Worm (Caenorhabditis elegans) whole organism, mixed stage, embryonic: Measurements from ENCODE around the gene C25E10.7.

ENCODE experiments used
- elt-1 ChIP-seq: sonication (generic microtip); optimal IDR thresholded peaks from 2 replicates; lab custom pipeline; 2017; ENCODE audit warnings: missing genetic modification characterization, mild to moderate bottlenecking, missing compliant biosample characterization, antibody characterized with exemption, moderate library complexity, borderline replicate concordance; ENCODE audit not compliant: insufficient read depth
- mep-1 ChIP-seq: fragments of 150-350 bp; optimal IDR thresholded peaks from 2 replicates; lab custom pipeline; 2017; ENCODE audit warnings: missing biosample characterization, missing genetic modification reagents, missing genetic modification characterization, inconsistent platforms
- nhr-76 ChIP-seq: sonication (generic microtip); optimal IDR thresholded peaks from 2 replicates; lab custom pipeline; 2017; ENCODE audit warnings: missing biosample characterization, missing genetic modification characterization
- sem-2 ChIP-seq: fragments of 200-800 bp; sonication (Bioruptor generic); optimal IDR thresholded peaks from 2 replicates; lab custom pipeline; 2018; ENCODE audit warnings: mild to moderate bottlenecking, missing genetic modification characterization, missing compliant biosample characterization
- sptf-1 ChIP-seq: sonication (generic microtip); optimal IDR thresholded peaks from 2 replicates; lab custom pipeline; 2017; ENCODE audit warnings: mild to moderate bottlenecking, missing genetic modification characterization, moderate library complexity, missing compliant biosample characterization
- ztf-11 ChIP-seq: fragments of 150-350 bp; optimal IDR thresholded peaks from 2 replicates; lab custom pipeline; 2014; ENCODE audit warnings: missing biosample characterization, missing genetic modification characterization

ce11 chrV:9059468-9059867 is 8.5 kb upstream of the C25E10.7 start, which contains the start of the genes C25E10.16 and C25E10.13:
- TF ChIP-seq nhr-76 (tag; lab: Kevin White, UChicago) (no peak), sem-2 (GFP tag; lab: Kevin White, UChicago) (no peak), ztf-11 (tag; lab: Kevin White, UChicago) (no peak), sptf-1 (no peak), mep-1 (no peak), elt-1 (tag; lab: Kevin White, UChicago) (no peak)
